Fruit fly (Drosophila melanogaster) whole organism, embryonic: Measurements from ENCODE around the gene Decay.

Experiments used
- Ada2b ChIP-seq: fragments of 200-800 bp; sonication (Bioruptor generic); IDR thresholded peaks from 2 replicates; pipeline ENCODE4 v1.3.6; 2022; ENCODE audit warnings: missing biosample characterization, missing genetic modification characterization
- C15 ChIP-seq: fragments of 200-800 bp; sonication (Bioruptor generic); IDR thresholded peaks from 3 replicates; pipeline ENCODE4 v1.3.6; 2022; ENCODE audit warnings: missing biosample characterization, missing genetic modification characterization
- CG10321 ChIP-seq: fragments of 200-800 bp; sonication (Bioruptor generic); IDR thresholded peaks from 2 replicates; pipeline ENCODE4 v1.3.6; 2022; ENCODE audit warnings: missing biosample characterization, missing genetic modification characterization
- CG11456 ChIP-seq: fragments of 200-800 bp; sonication (Bioruptor generic); IDR thresholded peaks from 3 replicates; pipeline ENCODE4 v1.3.6; 2022; ENCODE audit warnings: missing biosample characterization, missing genetic modification characterization
- CG12942 ChIP-seq: fragments of 200-800 bp; sonication (Bioruptor generic); optimal IDR thresholded peaks from 3 replicates; lab custom pipeline; 2016; ENCODE audit warnings: missing biosample characterization, missing genetic modification characterization
- CG15479 ChIP-seq: fragments of 200-800 bp; sonication (Bioruptor generic); optimal IDR thresholded peaks from 3 replicates; lab custom pipeline; 2019; ENCODE audit warnings: missing biosample characterization, mild to moderate bottlenecking, missing genetic modification characterization, moderate library complexity
- CG15514 ChIP-seq: fragments of 200-800 bp; sonication (Bioruptor generic); optimal IDR thresholded peaks from 3 replicates; lab custom pipeline; 2017; ENCODE audit warnings: missing biosample characterization, missing genetic modification characterization, mild to moderate bottlenecking, moderate library complexity, missing genetic modification reagents
- CG16863 ChIP-seq: fragments of 200-800 bp; sonication (Bioruptor generic); optimal IDR thresholded peaks from 3 replicates; lab custom pipeline; 2016; ENCODE audit warnings: missing biosample characterization, missing genetic modification characterization
- CG17328 ChIP-seq: fragments of 200-800 bp; sonication (Bioruptor generic); IDR thresholded peaks from 2 replicates; pipeline ENCODE4 v1.3.6; 2022; ENCODE audit warnings: missing biosample characterization, missing genetic modification characterization
- CG17385 ChIP-seq: fragments of 200-800 bp; sonication (Bioruptor generic); optimal IDR thresholded peaks from 3 replicates; lab custom pipeline; 2018; ENCODE audit warnings: missing biosample characterization, mild to moderate bottlenecking, missing genetic modification characterization
- CG3847 ChIP-seq: fragments of 200-800 bp; sonication (Bioruptor generic); IDR thresholded peaks from 2 replicates; pipeline ENCODE4 v1.3.6; 2022; ENCODE audit warnings: missing biosample characterization, missing genetic modification characterization
- CG4617 ChIP-seq: fragments of 200-800 bp; sonication (Bioruptor generic); optimal IDR thresholded peaks from 3 replicates; lab custom pipeline; 2016; ENCODE audit warnings: missing biosample characterization, missing genetic modification characterization, borderline replicate concordance
- CG4707 ChIP-seq: fragments of 200-800 bp; sonication (Bioruptor generic); optimal IDR thresholded peaks from 2 replicates; lab custom pipeline; 2018; ENCODE audit warnings: missing biosample characterization, mild to moderate bottlenecking, missing genetic modification characterization, moderate library complexity
- CG6175 ChIP-seq: fragments of 200-800 bp; sonication (Bioruptor generic); IDR thresholded peaks from 3 replicates; pipeline ENCODE4 v1.3.6; 2022; ENCODE audit warnings: missing biosample characterization, missing genetic modification characterization
- CG6813 ChIP-seq: fragments of 200-800 bp; sonication (Bioruptor generic); optimal IDR thresholded peaks from 2 replicates; lab custom pipeline; 2017; ENCODE audit warnings: missing biosample characterization, missing genetic modification characterization, mild to moderate bottlenecking, moderate library complexity, missing genetic modification reagents
- CG8924 ChIP-seq: fragments of 200-800 bp; optimal IDR thresholded peaks from 3 replicates; lab custom pipeline; 2019; ENCODE audit warnings: missing biosample characterization, mild to moderate bottlenecking, missing genetic modification characterization, moderate library complexity
- Chrac-16 ChIP-seq: fragments of 200-800 bp; sonication (Bioruptor generic); optimal IDR thresholded peaks from 3 replicates; lab custom pipeline; 2016; ENCODE audit warnings: missing biosample characterization, missing genetic modification characterization
- CkIIα-i1 ChIP-seq: fragments of 200-800 bp; sonication (Bioruptor generic); IDR thresholded peaks from 2 replicates; pipeline ENCODE4 v1.3.6; 2022; ENCODE audit warnings: missing biosample characterization, missing genetic modification characterization
- Dad ChIP-seq: fragments of 200-800 bp; sonication (Bioruptor generic); optimal IDR thresholded peaks from 3 replicates; lab custom pipeline; 2016; ENCODE audit warnings: missing biosample characterization, missing genetic modification characterization
- Deaf1 ChIP-seq: fragments of 200-800 bp; optimal IDR thresholded peaks from 3 replicates; lab custom pipeline; 2019; ENCODE audit warnings: missing biosample characterization, mild to moderate bottlenecking, missing genetic modification characterization, moderate library complexity
- Doc3 ChIP-seq: fragments of 200-800 bp; sonication (Bioruptor generic); IDR thresholded peaks from 3 replicates; pipeline ENCODE4 v1.3.6; 2022; ENCODE audit warnings: missing biosample characterization, missing genetic modification characterization; ENCODE audit not compliant: partially characterized antibody
- Hand ChIP-seq: fragments of 200-800 bp; sonication (Bioruptor generic); optimal IDR thresholded peaks from 2 replicates; lab custom pipeline; 2017; ENCODE audit warnings: mild to moderate bottlenecking, missing biosample characterization, missing genetic modification reagents, missing genetic modification characterization
- Stat92E ChIP-seq, 3 experiments: fragments of >200 bp in 2 of 3; fragments of 200-800 bp in 1 of 3; sonication (Bioruptor generic) in 1 of 3; optimal IDR thresholded peaks; 2 replicates each; lab custom pipeline; 2017 to 2019; ENCODE audit warnings: missing biosample characterization in 3 of 3, missing genetic modification characterization in 3 of 3, mild to moderate bottlenecking in 1 of 3, moderate library complexity in 1 of 3
- bcd ChIP-seq: fragments of 200-800 bp; sonication (Bioruptor generic); optimal IDR thresholded peaks from 2 replicates; lab custom pipeline; 2017; ENCODE audit warnings: missing biosample characterization, mild to moderate bottlenecking, missing genetic modification characterization
- cato ChIP-seq: fragments of 200-800 bp; sonication (Bioruptor generic); optimal IDR thresholded peaks from 2 replicates; lab custom pipeline; 2016; ENCODE audit warnings: missing biosample characterization, missing genetic modification characterization, borderline replicate concordance
- dimm ChIP-seq: fragments of 200-800 bp; sonication (Bioruptor generic); IDR thresholded peaks from 2 replicates; pipeline ENCODE4 v1.3.6; 2022; ENCODE audit warnings: missing biosample characterization, missing genetic modification characterization
- disco-r ChIP-seq: fragments of 200-800 bp; sonication (Bioruptor generic); optimal IDR thresholded peaks from 2 replicates; lab custom pipeline; 2016; ENCODE audit warnings: missing biosample characterization, missing genetic modification characterization
- eyg ChIP-seq: fragments of 200-800 bp; sonication (Bioruptor generic); optimal IDR thresholded peaks from 3 replicates; lab custom pipeline; 2016; ENCODE audit warnings: missing biosample characterization, missing genetic modification characterization
- ftz-f1 ChIP-seq: fragments of 200-800 bp; sonication (Bioruptor generic); optimal IDR thresholded peaks from 2 replicates; lab custom pipeline; 2016; ENCODE audit warnings: missing biosample characterization, missing genetic modification characterization
- gro ChIP-seq: fragments of 200-800 bp; sonication (Bioruptor generic); optimal IDR thresholded peaks from 2 replicates; lab custom pipeline; 2016; ENCODE audit warnings: missing biosample characterization, missing genetic modification characterization
- knrl ChIP-seq: fragments of 200-800 bp; sonication (Bioruptor generic); IDR thresholded peaks from 3 replicates; pipeline ENCODE4 v1.3.6; 2022; ENCODE audit warnings: missing biosample characterization, missing genetic modification characterization; ENCODE audit not compliant: partially characterized antibody
- lab ChIP-seq: fragments of 200-800 bp; sonication (Bioruptor generic); optimal IDR thresholded peaks from 3 replicates; lab custom pipeline; 2017; ENCODE audit warnings: missing biosample characterization, missing genetic modification characterization, mild to moderate bottlenecking, moderate library complexity, missing genetic modification reagents
- mam ChIP-seq: fragments of 200-800 bp; sonication (Bioruptor generic); optimal IDR thresholded peaks from 3 replicates; lab custom pipeline; 2016; ENCODE audit warnings: missing biosample characterization, missing genetic modification characterization
- nerfin-2 ChIP-seq: fragments of 200-800 bp; sonication (Bioruptor generic); IDR thresholded peaks from 2 replicates; pipeline ENCODE4 v1.3.6; 2022; ENCODE audit warnings: missing biosample characterization, missing genetic modification characterization; ENCODE audit not compliant: partially characterized antibody
- nmo ChIP-seq: fragments of 200-800 bp; sonication (Bioruptor generic); optimal IDR thresholded peaks from 2 replicates; lab custom pipeline; 2018; ENCODE audit warnings: missing biosample characterization, mild to moderate bottlenecking, missing genetic modification characterization, moderate library complexity
- phol ChIP-seq: fragments of 200-800 bp; sonication (Bioruptor generic); optimal IDR thresholded peaks from 3 replicates; lab custom pipeline; 2018; ENCODE audit warnings: missing biosample characterization, mild to moderate bottlenecking, missing genetic modification characterization, moderate library complexity
- pros ChIP-seq: fragments of 200-800 bp; sonication (Bioruptor generic); optimal IDR thresholded peaks from 3 replicates; lab custom pipeline; 2019; ENCODE audit warnings: missing biosample characterization, mild to moderate bottlenecking, missing genetic modification characterization, moderate library complexity
- repo ChIP-seq: fragments of 200-800 bp; sonication (Bioruptor generic); optimal IDR thresholded peaks from 2 replicates; lab custom pipeline; 2016; ENCODE audit warnings: missing biosample characterization, missing genetic modification characterization
- sc ChIP-seq, 3 experiments: fragments of >200 bp in 2 of 3; fragments of 200-800 bp in 1 of 3; sonication (Bioruptor generic) in 1 of 3; optimal IDR thresholded peaks; 2 replicates in 2 of 3; 3 replicates in 1 of 3; lab custom pipeline; 2017; ENCODE audit warnings: mild to moderate bottlenecking in 1 of 3, missing biosample characterization in 1 of 3, missing genetic modification characterization in 1 of 3, missing genetic modification reagents in 1 of 3
- sens-2 ChIP-seq: fragments of 200-800 bp; sonication (Bioruptor generic); IDR thresholded peaks from 2 replicates; pipeline ENCODE4 v1.3.6; 2022; ENCODE audit warnings: missing biosample characterization, missing genetic modification characterization
- sima ChIP-seq: fragments of 200-800 bp; sonication (Bioruptor generic); optimal IDR thresholded peaks from 2 replicates; lab custom pipeline; 2016; ENCODE audit warnings: missing biosample characterization, missing genetic modification characterization
- sob ChIP-seq: fragments of 200-800 bp; sonication (Bioruptor generic); IDR thresholded peaks from 2 replicates; pipeline ENCODE4 v1.3.6; 2022; ENCODE audit warnings: missing biosample characterization, missing genetic modification characterization
- tll ChIP-seq, 2 experiments: fragments of 200-800 bp in 1 of 2; fragments of >200 bp in 1 of 2; sonication (Bioruptor generic) in 1 of 2; optimal IDR thresholded peaks; 2 replicates each; lab custom pipeline; 2017 to 2019; ENCODE audit warnings: missing biosample characterization in 2 of 2, missing genetic modification characterization in 2 of 2, mild to moderate bottlenecking in 1 of 2, moderate library complexity in 1 of 2
- vnd ChIP-seq: fragments of 200-800 bp; sonication (Bioruptor generic); IDR thresholded peaks from 3 replicates; pipeline ENCODE4 v1.3.6; 2022; ENCODE audit warnings: missing biosample characterization, missing genetic modification characterization; ENCODE audit not compliant: partially characterized antibody
- z ChIP-seq: fragments of 200-800 bp; sonication (Bioruptor generic); IDR thresholded peaks from 3 replicates; pipeline ENCODE4 v1.3.6; 2022; ENCODE audit warnings: missing biosample characterization, missing genetic modification characterization
- zf30C ChIP-seq: fragments of 200-800 bp; sonication (Bioruptor generic); optimal IDR thresholded peaks from 3 replicates; lab custom pipeline; 2018; ENCODE audit warnings: missing biosample characterization, mild to moderate bottlenecking, missing genetic modification characterization

Decay gene

dm6 chr3R:16476472-16476871 lies 24.4 kb downstream of the Decay start (continued):
- TF ChIP-seq CG17328 (GFP tag; lab: Robert Waterston, UW), result no peak
- peak; percentile 22 for TF ChIP-seq nmo (GFP tag; lab: Kevin White, UChicago)
- no peak for TF ChIP-seq bcd (GFP tag; lab: Kevin White, UChicago)
- no peak for TF ChIP-seq Stat92E (GFP tag; optimal IDR thresholded peaks at IDR 0.05; lab: Kevin White, UChicago)
- TF ChIP-seq CG12942 (GFP tag; lab: Kevin White, UChicago), result no peak
- no peak for TF ChIP-seq CG4707 (GFP tag; lab: Kevin White, UChicago)
- TF ChIP-seq Doc3 (GFP tag; lab: Robert Waterston, UW), result no peak
- TF ChIP-seq mam (GFP tag; lab: Kevin White, UChicago), result no peak
- peak; percentile 54 for TF ChIP-seq CG8924 (tag; lab: Kevin White, UChicago)
- peak; percentile 15 for TF ChIP-seq CG6813
- no peak for TF ChIP-seq Chrac-16
- TF ChIP-seq sima (GFP tag; lab: Kevin White, UChicago), result no peak
- no peak for TF ChIP-seq C15 (GFP tag; lab: Robert Waterston, UW)
- TF ChIP-seq Hand (GFP tag; lab: Kevin White, UChicago), result peak; percentile 50
- TF ChIP-seq knrl, result no peak
- no peak for TF ChIP-seq nerfin-2 (GFP tag; lab: Robert Waterston, UW)
- TF ChIP-seq sob, result no peak

- TF ChIP-seq CG15479 (no peak), Deaf1 (tag; lab: Kevin White, UChicago) (peak; percentile 15), cato (no peak), CG11456 (GFP tag; lab: Robert Waterston, UW) (0 out of 3 replicates have a peak, but pooled peaks have one; percentile 30), z (GFP tag; lab: Robert Waterston, UW) (no peak)
- TF ChIP-seq, all 482 proteins: peak for 2
Measured at dm6 chr3R:16472301-16472700, 28.5 kb downstream of the Decay start, which contains the start of gene Gyc89Da. Gene Gyc89Da (plus strand): TSS chr3R:16472601.

- TF ChIP-seq Ada2b (GFP tag; lab: Robert Waterston, UW) (peak; percentile 43; the same call in 1 of the 2 replicates), CG17385 (peak; percentile 49), dimm (GFP tag; lab: Robert Waterston, UW) (no peak), Dad (peak; percentile 1), vnd (no peak), ftz-f1 (GFP tag; lab: Kevin White, UChicago) (no peak), sc (optimal IDR thresholded peaks at IDR 0.05; lab: Kevin White, UChicago) (no peak), sc (GFP tag; optimal IDR thresholded peaks at IDR 0.05; lab: Kevin White, UChicago) (no peak), disco-r (GFP tag; lab: Kevin White, UChicago) (no peak), eyg (GFP tag; lab: Kevin White, UChicago) (no peak), pros (GFP tag; lab: Kevin White, UChicago) (no peak), lab (no peak), zf30C (GFP tag; lab: Kevin White, UChicago) (no peak), CG6175 (GFP tag; lab: Robert Waterston, UW) (no peak), CG10321 (GFP tag; lab: Robert Waterston, UW) (no peak), CG3847 (GFP tag; lab: Robert Waterston, UW) (peak; percentile 69), tll (GFP tag; optimal IDR thresholded peaks at IDR 0.05; lab: Kevin White, UChicago) (peak in 1 of 2 experiments; percentile 28), CG15514 (GFP tag; lab: Kevin White, UChicago) (peak; percentile 59), CG16863 (peak; percentile 39), CkIIα-i1 (GFP tag; lab: Robert Waterston, UW) (no peak), gro (GFP tag; lab: Kevin White, UChicago) (no peak), sens-2 (no peak), phol (tag; lab: Kevin White, UChicago) (peak; percentile 79), Stat92E (GFP tag; optimal IDR thresholded peaks at IDR 0.05; lab: Kevin White, UChicago) (no peak), CG4617 (GFP tag; lab: Kevin White, UChicago) (peak; percentile 13), repo (GFP tag; lab: Kevin White, UChicago) (peak; percentile 16)
Measured at dm6 chr3R:16469501-16470263, 31.2 kb downstream of the Decay start, which contains the start of the genes CG42232 and CSN5. Gene CG42232 (minus strand): TSS chr3R:16469663. Gene CSN5 (plus strand): TSS chr3R:16470099.
